Worm (Caenorhabditis elegans) whole organism, mixed stage, embryonic: Measurements from ENCODE around the gene srsx-8.

ENCODE experiments used
- M03D4.4 ChIP-seq: sonication (generic microtip); optimal IDR thresholded peaks from 2 replicates; lab custom pipeline; 2017; ENCODE audit warnings: mild to moderate bottlenecking, missing genetic modification characterization, missing compliant biosample characterization
- blmp-1 ChIP-seq: fragments of 150-350 bp; optimal IDR thresholded peaks from 2 replicates; lab custom pipeline; 2014; ENCODE audit warnings: missing biosample characterization, missing genetic modification characterization
- ceh-39 ChIP-seq: fragments of 150-350 bp; optimal IDR thresholded peaks from 2 replicates; lab custom pipeline; 2014; ENCODE audit warnings: missing biosample characterization, missing genetic modification characterization
- ceh-43 ChIP-seq: fragments of 200-800 bp; sonication (Bioruptor generic); optimal IDR thresholded peaks from 2 replicates; lab custom pipeline; 2018; ENCODE audit warnings: mild to moderate bottlenecking, missing genetic modification characterization, moderate library complexity, missing compliant biosample characterization
- ceh-83 ChIP-seq: fragments of 200-800 bp; sonication (Bioruptor generic); optimal IDR thresholded peaks from 2 replicates; lab custom pipeline; 2018; ENCODE audit warnings: mild to moderate bottlenecking, missing genetic modification characterization, missing compliant biosample characterization
- ces-1 ChIP-seq: fragments of 150-350 bp; optimal IDR thresholded peaks from 2 replicates; lab custom pipeline; 2014; ENCODE audit warnings: missing biosample characterization, missing genetic modification reagents, missing genetic modification characterization
- cnd-1 ChIP-seq: fragments of 200-800 bp; sonication (Bioruptor generic); optimal IDR thresholded peaks from 2 replicates; lab custom pipeline; 2018; ENCODE audit warnings: mild to moderate bottlenecking, missing genetic modification characterization, missing compliant biosample characterization
- drap-1 ChIP-seq: fragments of 200-800 bp; sonication (Bioruptor generic); optimal IDR thresholded peaks from 3 replicates; lab custom pipeline; 2018; ENCODE audit warnings: mild to moderate bottlenecking, missing genetic modification characterization, missing compliant biosample characterization
- elt-1 ChIP-seq: sonication (generic microtip); optimal IDR thresholded peaks from 2 replicates; lab custom pipeline; 2017; ENCODE audit warnings: missing genetic modification characterization, mild to moderate bottlenecking, missing compliant biosample characterization, antibody characterized with exemption, moderate library complexity, borderline replicate concordance; ENCODE audit not compliant: insufficient read depth
- elt-3 ChIP-seq: fragments of 150-350 bp; optimal IDR thresholded peaks from 2 replicates; lab custom pipeline; 2014; ENCODE audit warnings: missing biosample characterization, missing genetic modification characterization
- flh-1 ChIP-seq: fragments of 200-800 bp; sonication (Bioruptor generic); optimal IDR thresholded peaks from 2 replicates; lab custom pipeline; 2018; ENCODE audit warnings: mild to moderate bottlenecking, missing genetic modification characterization, moderate library complexity, missing compliant biosample characterization
- ham-2 ChIP-seq: fragments of 200-800 bp; sonication (Bioruptor generic); optimal IDR thresholded peaks from 2 replicates; lab custom pipeline; 2018; ENCODE audit warnings: mild to moderate bottlenecking, missing genetic modification characterization, missing compliant biosample characterization
- hlh-1 ChIP-seq: fragments of 150-350 bp; optimal IDR thresholded peaks from 2 replicates; lab custom pipeline; 2014; ENCODE audit warnings: missing biosample characterization, missing genetic modification reagents, missing genetic modification characterization
- lin-13 ChIP-seq: fragments of 150-350 bp; optimal IDR thresholded peaks from 2 replicates; lab custom pipeline; 2014; ENCODE audit warnings: missing biosample characterization, missing genetic modification characterization
- lin-32 ChIP-seq: fragments of 200-800 bp; sonication (Bioruptor generic); optimal IDR thresholded peaks from 2 replicates; lab custom pipeline; 2018; ENCODE audit warnings: mild to moderate bottlenecking, missing genetic modification characterization, missing compliant biosample characterization
- lsy-2 ChIP-seq: fragments of 150-350 bp; optimal IDR thresholded peaks from 2 replicates; lab custom pipeline; 2014; ENCODE audit warnings: missing biosample characterization, missing genetic modification characterization
- mab-5 ChIP-seq: fragments of 150-350 bp; optimal IDR thresholded peaks from 2 replicates; lab custom pipeline; 2014; ENCODE audit warnings: missing biosample characterization, missing genetic modification characterization
- mep-1 ChIP-seq: fragments of 150-350 bp; optimal IDR thresholded peaks from 2 replicates; lab custom pipeline; 2017; ENCODE audit warnings: missing biosample characterization, missing genetic modification reagents, missing genetic modification characterization, inconsistent platforms
- mls-2 ChIP-seq: sonication (generic microtip); optimal IDR thresholded peaks from 2 replicates; lab custom pipeline; 2016; ENCODE audit warnings: mild to moderate bottlenecking, missing genetic modification characterization, moderate library complexity, missing compliant biosample characterization
- nhr-12 ChIP-seq: fragments of 150-350 bp; optimal IDR thresholded peaks from 2 replicates; lab custom pipeline; 2014; ENCODE audit warnings: missing biosample characterization, missing genetic modification characterization
- nhr-2 ChIP-seq: fragments of 150-350 bp; optimal IDR thresholded peaks from 2 replicates; lab custom pipeline; 2014; ENCODE audit warnings: missing biosample characterization, missing genetic modification characterization
- nhr-237 ChIP-seq: fragments of 150-350 bp; optimal IDR thresholded peaks from 2 replicates; lab custom pipeline; 2014; ENCODE audit warnings: missing biosample characterization, missing genetic modification characterization
- nhr-28 ChIP-seq: fragments of 150-350 bp; optimal IDR thresholded peaks from 2 replicates; lab custom pipeline; 2014; ENCODE audit warnings: missing biosample characterization, missing genetic modification characterization
- nhr-76 ChIP-seq: sonication (generic microtip); optimal IDR thresholded peaks from 2 replicates; lab custom pipeline; 2017; ENCODE audit warnings: missing biosample characterization, missing genetic modification characterization
- pha-4 ChIP-seq: fragments of 150-350 bp; optimal IDR thresholded peaks from 2 replicates; lab custom pipeline; 2018; ENCODE audit warnings: missing biosample characterization, missing genetic modification reagents, missing genetic modification characterization
- sem-2 ChIP-seq: fragments of 200-800 bp; sonication (Bioruptor generic); optimal IDR thresholded peaks from 2 replicates; lab custom pipeline; 2018; ENCODE audit warnings: mild to moderate bottlenecking, missing genetic modification characterization, missing compliant biosample characterization
- snpc-4 ChIP-seq: fragments of 150-350 bp; optimal IDR thresholded peaks from 2 replicates; lab custom pipeline; 2014; ENCODE audit warnings: missing biosample characterization, missing genetic modification characterization
- sptf-1 ChIP-seq: sonication (generic microtip); optimal IDR thresholded peaks from 2 replicates; lab custom pipeline; 2017; ENCODE audit warnings: mild to moderate bottlenecking, missing genetic modification characterization, moderate library complexity, missing compliant biosample characterization
- unc-39 ChIP-seq: fragments of 150-350 bp; optimal IDR thresholded peaks from 2 replicates; lab custom pipeline; 2014; ENCODE audit warnings: missing biosample characterization, missing genetic modification characterization
- unc-62 ChIP-seq: fragments of 150-350 bp; optimal IDR thresholded peaks from 2 replicates; lab custom pipeline; 2014; ENCODE audit warnings: missing biosample characterization, missing genetic modification reagents, missing genetic modification characterization
- zip-8 ChIP-seq: fragments of 150-350 bp; optimal IDR thresholded peaks from 2 replicates; lab custom pipeline; 2014; ENCODE audit warnings: missing biosample characterization, missing genetic modification characterization
- ztf-11 ChIP-seq: fragments of 150-350 bp; optimal IDR thresholded peaks from 2 replicates; lab custom pipeline; 2014; ENCODE audit warnings: missing biosample characterization, missing genetic modification characterization

srsx-8 gene

DNA sequence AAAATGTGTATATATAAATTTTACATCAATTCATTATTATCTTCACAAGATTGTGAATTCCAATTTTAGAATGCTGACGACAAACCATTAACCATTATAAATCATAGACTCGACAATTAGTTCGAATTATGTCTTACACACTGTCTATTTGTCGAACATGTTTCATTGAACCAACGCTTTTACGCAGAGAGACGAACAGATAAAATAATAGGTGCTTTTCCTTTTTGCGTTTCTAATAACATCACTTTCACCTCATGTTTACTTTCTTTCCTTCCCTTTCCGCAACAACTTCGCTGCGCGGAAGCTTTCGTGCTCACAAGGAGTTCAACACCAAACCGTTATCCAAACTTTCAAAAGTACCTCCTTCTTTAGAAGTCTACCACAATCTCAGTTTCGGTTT lies 5.1 kb downstream of the srsx-8 start, which contains the start of gene F52F10.2:
TSS of gene F52F10.2 (plus strand) at position 301 of the 400 bp plus-strand sequence.
- TF ChIP-seq ceh-39 (tag; lab: Kevin White, UChicago) (no peak), mls-2 (tag; lab: Kevin White, UChicago) (no peak), lin-13 (tag; lab: Kevin White, UChicago) (no peak), drap-1 (GFP tag; lab: Kevin White, UChicago) (no peak), hlh-1 (tag; lab: Kevin White, UChicago) (no peak), zip-8 (no peak), pha-4 (tag; lab: Kevin White, UChicago) (no peak), unc-62 (GFP tag; lab: Kevin White, UChicago) (no peak), ham-2 (no peak), lin-32 (no peak), sptf-1 (tag; lab: Kevin White, UChicago) (no peak), snpc-4 (no peak), ceh-83 (GFP tag; lab: Kevin White, UChicago) (no peak), unc-39 (tag; lab: Kevin White, UChicago) (no peak), ceh-43 (GFP tag; lab: Kevin White, UChicago) (no peak), nhr-12 (tag; lab: Kevin White, UChicago) (no peak), ces-1 (GFP tag; lab: Kevin White, UChicago) (no peak), nhr-76 (no peak), nhr-237 (tag; lab: Kevin White, UChicago) (no peak)

DNA sequence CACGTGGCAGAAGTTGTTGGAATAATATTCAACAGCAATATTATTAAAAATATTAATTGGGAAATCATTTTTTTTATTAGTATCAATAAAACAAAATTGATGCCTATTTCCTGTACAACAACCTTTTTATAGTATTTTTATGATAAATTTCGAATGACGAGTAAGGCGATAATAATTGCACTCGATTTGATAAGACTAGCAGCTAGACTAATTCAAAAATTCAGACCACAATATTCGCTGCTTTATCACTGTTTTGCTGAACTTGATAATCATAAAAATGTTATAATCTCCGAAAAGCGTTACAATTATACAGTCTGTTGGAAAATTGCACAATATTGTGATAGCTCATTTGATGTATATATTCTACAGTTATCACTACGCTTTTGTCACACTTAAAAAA lies 7.2 kb downstream of the srsx-8 start, which contains the start of gene oac-32:
TSS of gene oac-32 (minus strand) at position 90 of the 400 bp plus-strand sequence.
- TF ChIP-seq elt-3: no peak
- TF ChIP-seq zip-8: no peak
- no peak for TF ChIP-seq nhr-2 (tag; lab: Kevin White, UChicago)
- TF ChIP-seq unc-39 (tag; lab: Kevin White, UChicago): no peak
- no peak for TF ChIP-seq nhr-76
- no peak for TF ChIP-seq sem-2 (GFP tag; lab: Kevin White, UChicago)
- no peak for TF ChIP-seq lin-13 (tag; lab: Kevin White, UChicago)
- no peak for TF ChIP-seq blmp-1 (tag; lab: Kevin White, UChicago)
- TF ChIP-seq mls-2 (tag; lab: Kevin White, UChicago): no peak
- no peak for TF ChIP-seq sptf-1 (tag; lab: Kevin White, UChicago)
- TF ChIP-seq ham-2: no peak
- TF ChIP-seq mab-5 (tag; lab: Kevin White, UChicago): no peak
- no peak for TF ChIP-seq unc-62 (GFP tag; lab: Kevin White, UChicago)
- TF ChIP-seq elt-1 (tag; lab: Kevin White, UChicago): no peak

DNA sequence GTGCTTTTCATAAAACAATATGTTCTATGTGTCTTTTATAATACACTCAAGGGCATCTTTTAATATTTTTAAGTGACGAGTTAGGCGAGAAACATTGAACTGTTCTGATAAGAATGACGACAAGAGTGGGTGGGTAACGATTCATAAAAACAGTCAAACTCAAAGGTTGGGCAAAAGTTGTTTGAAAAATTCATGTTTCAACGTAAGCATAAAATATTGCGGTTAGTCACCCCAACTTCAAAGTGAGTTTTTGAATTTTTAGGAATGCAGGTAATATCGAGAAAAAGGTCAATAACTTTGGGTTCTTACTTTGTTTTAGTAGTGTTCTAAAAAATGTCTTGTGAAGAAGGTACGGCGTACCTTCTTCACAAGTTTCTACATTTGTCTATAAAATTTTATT lies 11.1 kb downstream of the srsx-8 start, which contains the start of gene oac-31:
TSS of gene oac-31 (minus strand) at position 101 of the 400 bp plus-strand sequence.
- TF ChIP-seq M03D4.4: no peak
- TF ChIP-seq nhr-237 (tag; lab: Kevin White, UChicago): no peak

DNA sequence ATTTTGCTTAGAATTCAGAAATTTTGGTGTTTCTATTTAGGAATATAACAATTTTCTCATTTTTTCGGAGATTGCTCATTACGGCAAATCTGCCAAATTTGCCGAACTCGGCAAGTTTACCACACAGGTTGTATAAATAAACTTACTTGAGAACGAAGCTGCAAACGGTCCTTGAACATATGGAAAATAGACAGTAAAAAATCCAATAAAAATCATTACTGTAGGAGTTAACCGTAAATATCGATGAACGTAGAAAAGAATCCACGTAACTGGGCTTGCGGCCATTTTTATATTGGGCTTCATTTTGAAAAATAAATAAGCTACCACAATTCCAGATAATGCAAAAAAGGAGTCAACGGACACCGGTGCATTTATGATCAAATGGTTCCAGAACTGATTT lies 12.7 kb downstream of the srsx-8 start:
- TF ChIP-seq drap-1 (GFP tag; lab: Kevin White, UChicago) (no peak), sem-2 (GFP tag; lab: Kevin White, UChicago) (no peak), snpc-4 (no peak), nhr-76 (no peak), ces-1 (GFP tag; lab: Kevin White, UChicago) (no peak), mep-1 (tag; lab: Kevin White, UChicago) (no peak), mab-5 (tag; lab: Kevin White, UChicago) (no peak), ham-2 (no peak), M03D4.4 (no peak), lsy-2 (tag; lab: Kevin White, UChicago) (no peak)

DNA sequence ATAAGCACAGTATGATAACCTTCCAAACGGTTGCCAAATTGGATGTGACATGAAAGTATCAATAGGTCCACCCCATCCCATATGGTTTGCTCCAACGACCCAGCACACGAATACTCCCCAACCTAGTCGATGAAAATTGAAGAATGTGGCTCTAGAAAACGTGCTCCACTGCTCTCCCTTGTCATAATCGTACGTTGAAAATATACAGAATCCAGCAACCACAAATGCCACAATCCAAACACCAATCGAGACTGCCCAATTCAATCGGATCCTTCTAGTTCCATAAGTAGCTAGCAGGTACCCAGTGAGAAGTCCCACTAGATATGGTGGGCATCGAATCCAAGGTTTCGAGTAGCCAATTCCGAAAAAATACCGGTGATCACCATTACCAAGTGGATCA lies 14.1 kb downstream of the srsx-8 start:
- TF ChIP-seq flh-1 (GFP tag; lab: Kevin White, UChicago) (no peak), cnd-1 (tag; lab: Kevin White, UChicago) (no peak), blmp-1 (tag; lab: Kevin White, UChicago) (no peak), drap-1 (GFP tag; lab: Kevin White, UChicago) (no peak), zip-8 (no peak), nhr-28 (no peak), ztf-11 (tag; lab: Kevin White, UChicago) (no peak), lin-13 (tag; lab: Kevin White, UChicago) (no peak)
